Worm (Caenorhabditis elegans) whole organism, L1 larva: ENCODE measurements around the gene R10E4.11.

ENCODE experiments used
- alr-1 ChIP-seq: fragments of 200-800 bp; sonication (Bioruptor generic); optimal IDR thresholded peaks from 2 replicates; lab custom pipeline; 2018; ENCODE audit warnings: borderline replicate concordance, mild to moderate bottlenecking, missing genetic modification characterization, missing compliant biosample characterization
- dpl-1 ChIP-seq, 3 experiments: fragments of 150-350 bp in 2 of 3; sonication (generic microtip) in 1 of 3; optimal IDR thresholded peaks; 2 replicates each; lab custom pipeline; 2014 to 2017; ENCODE audit warnings: missing biosample characterization in 3 of 3, missing genetic modification characterization in 3 of 3, missing genetic modification reagents in 3 of 3
- egl-27 ChIP-seq, 2 experiments: fragments of 150-350 bp in 1 of 2; sonication (generic microtip); optimal IDR thresholded peaks; 3 replicates each; lab custom pipeline; 2017 to 2018; ENCODE audit warnings: missing biosample characterization in 2 of 2, missing genetic modification characterization in 2 of 2, missing genetic modification reagents in 2 of 2
- fkh-10 ChIP-seq: sonication (generic microtip); optimal IDR thresholded peaks from 2 replicates; lab custom pipeline; 2017; ENCODE audit warnings: missing biosample characterization, missing genetic modification reagents, missing genetic modification characterization
- fos-1 ChIP-seq: fragments of 150-350 bp; optimal IDR thresholded peaks from 2 replicates; lab custom pipeline; 2014; ENCODE audit warnings: missing biosample characterization, missing genetic modification characterization
- mep-1 ChIP-seq: fragments of 150-350 bp; optimal IDR thresholded peaks from 2 replicates; lab custom pipeline; 2014; ENCODE audit warnings: missing biosample characterization, missing genetic modification characterization
- nhr-19 ChIP-seq: fragments of 200-800 bp; sonication (Bioruptor generic); conservative IDR thresholded peaks from 2 replicates; pipeline ENCODE4 v1.3.6; 2022; ENCODE audit warnings: missing genetic modification characterization, missing compliant biosample characterization

DNA sequence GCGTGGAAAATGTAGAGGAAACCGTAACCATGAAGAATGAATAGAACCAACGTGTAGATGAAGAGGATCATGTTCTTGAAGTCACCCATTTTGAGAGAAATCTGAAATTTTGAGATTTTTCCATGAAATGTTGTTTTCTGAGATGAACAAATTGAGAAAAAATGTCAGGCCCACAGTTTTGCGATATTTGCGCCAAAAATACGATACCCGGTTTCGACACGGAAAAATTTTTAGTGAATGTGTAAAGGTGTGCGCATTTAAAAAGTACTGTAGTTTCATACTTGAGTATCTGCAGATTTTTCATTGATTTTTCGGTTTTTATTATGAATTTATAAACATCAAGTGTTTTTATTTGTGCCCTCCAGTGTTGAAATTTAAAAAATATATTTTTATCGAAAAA lies 1.5 kb upstream of the R10E4.11 start, which contains the start of gene R10E4.9:
- TF ChIP-seq dpl-1 (GFP tag; optimal IDR thresholded peaks at IDR 0.05; lab: Kevin White, UChicago) (no peak), egl-27 (tag; optimal IDR thresholded peaks at IDR 0.05; lab: Kevin White, UChicago) (no peak), fkh-10 (no peak), fos-1 (tag; lab: Kevin White, UChicago) (no peak), alr-1 (no peak), mep-1 (no peak), nhr-19 (no peak)
